Worm (Caenorhabditis elegans) whole organism, L4/young adult: ENCODE measurements around the gene odd-2.
A peak's percentile ranks its signal among the peaks of the same experiment; 100 is the strongest.

ENCODE experiments used
- W03F9.2 ChIP-seq: fragments of 150-350 bp; optimal IDR thresholded peaks from 2 replicates; lab custom pipeline; 2014; ENCODE audit warnings: missing biosample characterization, missing genetic modification characterization
- dao-5 ChIP-seq: sonication (generic microtip); optimal IDR thresholded peaks from 2 replicates; lab custom pipeline; 2016; ENCODE audit warnings: missing genotype, missing genetic modification characterization, moderate library complexity, missing compliant biosample characterization
- him-1 ChIP-seq: sonication (generic microtip); optimal IDR thresholded peaks from 2 replicates; lab custom pipeline; 2016; ENCODE audit warnings: missing genotype, missing genetic modification reagents, missing genetic modification characterization, missing compliant biosample characterization

Gene odd-2

ce11 chrX:6160427-6160826, at the start of gene odd-2:
Gene odd-2 (minus strand): TSS chrX:6160527.
- TF ChIP-seq him-1 (tag; lab: Kevin White, UChicago), result no peak
- TF ChIP-seq dao-5, result no peak
- no peak for TF ChIP-seq W03F9.2 (tag; lab: Kevin White, UChicago)

- TF ChIP-seq W03F9.2 (tag; lab: Kevin White, UChicago), result no peak
- TF ChIP-seq him-1 (tag; lab: Kevin White, UChicago), result no peak
- no peak for TF ChIP-seq dao-5
These were observed 48.1 kb upstream of the odd-2 start, which contains the start of gene C14F11.7 for ce11 chrX:6208463-6208862. Gene C14F11.7 (minus strand): TSS chrX:6208563.

- peak; percentile 91 for TF ChIP-seq dao-5
- peak; percentile 57 for TF ChIP-seq W03F9.2 (tag; lab: Kevin White, UChicago)
- TF ChIP-seq him-1 (tag; lab: Kevin White, UChicago), result peak; percentile 98
These were observed 47.4 kb upstream of the odd-2 start, which contains the start of gene T13C5.6 for ce11 chrX:6207687-6208088. Gene T13C5.6 (minus strand): TSS chrX:6207687.

- TF ChIP-seq dao-5 (no peak), W03F9.2 (tag; lab: Kevin White, UChicago) (no peak), him-1 (tag; lab: Kevin White, UChicago) (no peak)
These were observed 46.0 kb upstream of the odd-2 start, which contains the start of gene mtp-18 for ce11 chrX:6206305-6206704. Gene mtp-18 (minus strand): TSS chrX:6206405.

- TF ChIP-seq W03F9.2 (tag; lab: Kevin White, UChicago) (no peak), him-1 (tag; lab: Kevin White, UChicago) (no peak), dao-5 (no peak)
These were observed 45.0 kb upstream of the odd-2 start for ce11 chrX:6205325-6205724.

- TF ChIP-seq him-1 (tag; lab: Kevin White, UChicago) (no peak), W03F9.2 (tag; lab: Kevin White, UChicago) (peak; percentile 25)
These were observed 44.4 kb upstream of the odd-2 start, which contains the start of gene bca-1 for ce11 chrX:6204696-6205232. Gene bca-1 (minus strand): TSS chrX:6204746.

- no peak for TF ChIP-seq W03F9.2 (tag; lab: Kevin White, UChicago)
- no peak for TF ChIP-seq him-1 (tag; lab: Kevin White, UChicago)
- TF ChIP-seq dao-5, result no peak
These were observed 43.0 kb upstream of the odd-2 start for ce11 chrX:6203315-6203714.

ce11 chrX:6202809-6203208, 42.5 kb upstream of the odd-2 start:
- TF ChIP-seq him-1 (tag; lab: Kevin White, UChicago) (no peak), W03F9.2 (tag; lab: Kevin White, UChicago) (no peak), dao-5 (no peak)

ce11 chrX:6201542-6201941, 41.2 kb upstream of the odd-2 start:
- TF ChIP-seq W03F9.2 (tag; lab: Kevin White, UChicago) (no peak), dao-5 (no peak), him-1 (tag; lab: Kevin White, UChicago) (no peak)

- TF ChIP-seq him-1 (tag; lab: Kevin White, UChicago) (no peak), dao-5 (no peak), W03F9.2 (tag; lab: Kevin White, UChicago) (no peak)
These were observed 36.3 kb upstream of the odd-2 start, which contains the start of gene daf-9 for ce11 chrX:6196627-6197026. Gene daf-9 (plus strand): TSS chrX:6196927.

- TF ChIP-seq dao-5, result no peak
- TF ChIP-seq W03F9.2 (tag; lab: Kevin White, UChicago), result no peak
- no peak for TF ChIP-seq him-1 (tag; lab: Kevin White, UChicago)
These were observed 33.9 kb upstream of the odd-2 start, which contains the start of gene ceh-54 for ce11 chrX:6194191-6194724. Gene ceh-54 (minus strand): TSS chrX:6194241.

ce11 chrX:6189955-6190354, 29.6 kb upstream of the odd-2 start, which contains the start of gene T13C5.9:
Gene T13C5.9 (plus strand): TSS chrX:6190255.
- no peak for TF ChIP-seq dao-5

ce11 chrX:6187848-6188247, 27.5 kb upstream of the odd-2 start, which contains the start of gene T13C5.10:
Gene T13C5.10 (plus strand): TSS chrX:6188148.
- no peak for TF ChIP-seq him-1 (tag; lab: Kevin White, UChicago)
- TF ChIP-seq W03F9.2 (tag; lab: Kevin White, UChicago), result no peak
- TF ChIP-seq dao-5, result no peak

ce11 chrX:6184709-6185108, 24.4 kb upstream of the odd-2 start, which contains the start of gene T13C5.2:
Gene T13C5.2 (plus strand): TSS chrX:6185009.
- TF ChIP-seq W03F9.2 (tag; lab: Kevin White, UChicago), result no peak
- TF ChIP-seq him-1 (tag; lab: Kevin White, UChicago), result no peak
- TF ChIP-seq dao-5, result no peak
